Fruit fly (Drosophila melanogaster): ENCODE data around the gene Cpr97Ea.

The Cpr97Ea gene

DNA sequence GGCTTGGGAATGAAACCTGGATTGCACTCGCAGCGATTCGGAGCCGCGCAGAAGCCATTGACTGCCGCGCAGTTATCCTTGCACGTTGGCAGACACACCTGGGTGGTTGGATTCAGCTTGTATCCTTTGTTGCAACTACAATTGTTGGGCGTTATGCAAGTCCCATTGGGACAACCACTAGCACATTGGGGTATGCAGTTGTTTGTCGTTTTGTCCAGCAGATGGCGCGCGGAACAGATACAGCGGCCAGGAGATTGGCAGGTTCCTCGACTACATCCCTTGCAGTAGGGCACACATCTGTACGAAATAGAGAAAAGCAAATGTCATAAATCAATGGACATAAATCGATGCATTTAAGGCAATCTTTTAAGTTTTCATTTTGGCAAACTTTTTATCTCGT, 11.1 kb upstream of the Cpr97Ea start:
- TF ChIP-seq lola (GFP tag; optimal IDR thresholded peaks at IDR 0.05) (no peak), pan (optimal IDR thresholded peaks at IDR 0.05) (no peak), Hr83 (GFP tag; optimal IDR thresholded peaks at IDR 0.05; ENCODE audit: poor library complexity, severe bottlenecking) (no peak), fru (GFP tag; optimal IDR thresholded peaks at IDR 0.05) (no peak), ey (GFP tag; optimal IDR thresholded peaks at IDR 0.05) (no peak), dl (GFP tag; optimal IDR thresholded peaks at IDR 0.05; ENCODE audit: insufficient read depth in 1 of 2, partially characterized antibody in 2 of 2) (no peak), woc (GFP tag; optimal IDR thresholded peaks at IDR 0.05) (no peak), dsf (GFP tag; optimal IDR thresholded peaks at IDR 0.05; ENCODE audit: borderline replicate concordance) (no peak), dmrt93B (GFP tag; optimal IDR thresholded peaks at IDR 0.05) (no peak), N (GFP tag; optimal IDR thresholded peaks at IDR 0.05) (no peak), CrebA (GFP tag; optimal IDR thresholded peaks at IDR 0.05; ENCODE audit: borderline replicate concordance) (no peak), Sp1 (GFP tag; optimal IDR thresholded peaks at IDR 0.05) (no peak), Abd-B (GFP tag; optimal IDR thresholded peaks at IDR 0.05) (no peak), sage (GFP tag; optimal IDR thresholded peaks at IDR 0.05) (no peak)

DNA sequence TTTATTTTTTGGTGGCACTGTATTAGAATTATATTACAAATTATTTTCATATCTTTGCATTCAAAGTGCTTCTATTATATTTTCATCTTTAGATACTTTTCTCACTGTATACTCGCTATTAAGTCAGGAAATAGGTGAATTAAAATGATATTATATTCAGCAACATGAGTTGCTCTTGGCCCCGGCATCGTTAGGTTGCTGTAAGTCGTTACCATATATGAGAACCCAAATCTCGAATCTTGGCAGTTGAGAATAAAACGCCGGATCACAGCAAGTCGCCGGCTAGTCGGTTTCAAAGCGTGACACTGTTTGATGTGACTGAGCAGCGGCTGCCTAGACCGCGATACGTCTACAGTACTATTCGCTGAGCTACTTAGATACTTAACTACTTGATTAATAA, 6.7 kb upstream of the Cpr97Ea start, which contains the start of gene CG14259:
Gene CG14259, plus strand, starts transcription at position 301 of the 400 bp plus-strand sequence.
- no peak for TF ChIP-seq Myc (optimal IDR thresholded peaks at IDR 0.05)
- no peak for TF ChIP-seq Jra (GFP tag; optimal IDR thresholded peaks at IDR 0.05)
- no peak for TF ChIP-seq Hr83 (GFP tag; optimal IDR thresholded peaks at IDR 0.05; ENCODE audit: poor library complexity, severe bottlenecking)
- TF ChIP-seq CG32264 (GFP tag; optimal IDR thresholded peaks at IDR 0.05), result no peak
- TF ChIP-seq HLH106 (tag; optimal IDR thresholded peaks at IDR 0.05), result no peak
- TF ChIP-seq usp (GFP tag; optimal IDR thresholded peaks at IDR 0.05), result no peak
- no peak for TF ChIP-seq ey (GFP tag; optimal IDR thresholded peaks at IDR 0.05)
- TF ChIP-seq CG9705 (GFP tag; optimal IDR thresholded peaks at IDR 0.05), result no peak
- TF ChIP-seq GATAd (GFP tag; optimal IDR thresholded peaks at IDR 0.05), result no peak
- no peak for TF ChIP-seq tai (GFP tag; optimal IDR thresholded peaks at IDR 0.05)
- no peak for TF ChIP-seq h (GFP tag; optimal IDR thresholded peaks at IDR 0.05)
- TF ChIP-seq N (GFP tag; optimal IDR thresholded peaks at IDR 0.05), result no peak

DNA sequence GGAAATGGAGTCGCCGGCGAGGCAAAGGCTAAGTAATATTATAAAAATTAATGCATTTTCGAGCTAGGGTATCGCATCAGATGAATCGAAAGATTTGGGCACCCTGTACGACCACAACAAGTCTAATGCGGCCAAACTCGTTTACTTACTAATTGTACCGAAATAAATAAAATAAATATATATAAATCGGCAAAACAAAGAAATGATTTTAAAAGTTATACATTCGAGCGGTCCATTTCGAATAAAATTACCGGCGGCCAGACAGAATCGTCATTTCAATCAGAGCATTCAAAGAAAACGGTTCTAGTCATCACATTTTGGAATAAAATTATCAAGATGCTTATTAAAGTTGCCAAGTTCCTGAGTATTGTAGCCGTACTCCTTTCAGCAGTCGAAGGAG, 5.3 kb upstream of the Cpr97Ea start, which contains the start of gene CG14258:
Gene CG14258, plus strand, starts transcription at position 301 of the 400 bp plus-strand sequence.
- TF ChIP-seq Jra (GFP tag; optimal IDR thresholded peaks at IDR 0.05) (no peak), dmrt93B (GFP tag; optimal IDR thresholded peaks at IDR 0.05) (no peak), psq (GFP tag; optimal IDR thresholded peaks at IDR 0.05) (no peak), ey (GFP tag; optimal IDR thresholded peaks at IDR 0.05) (no peak), pan (optimal IDR thresholded peaks at IDR 0.05) (no peak), h (GFP tag; optimal IDR thresholded peaks at IDR 0.05) (no peak), tai (GFP tag; optimal IDR thresholded peaks at IDR 0.05) (no peak), dl (GFP tag; optimal IDR thresholded peaks at IDR 0.05; ENCODE audit: insufficient read depth in 1 of 2, partially characterized antibody in 2 of 2) (no peak), N (GFP tag; optimal IDR thresholded peaks at IDR 0.05) (no peak), dsf (GFP tag; optimal IDR thresholded peaks at IDR 0.05; ENCODE audit: borderline replicate concordance) (no peak), OdsH (GFP tag; optimal IDR thresholded peaks at IDR 0.05) (no peak)

DNA sequence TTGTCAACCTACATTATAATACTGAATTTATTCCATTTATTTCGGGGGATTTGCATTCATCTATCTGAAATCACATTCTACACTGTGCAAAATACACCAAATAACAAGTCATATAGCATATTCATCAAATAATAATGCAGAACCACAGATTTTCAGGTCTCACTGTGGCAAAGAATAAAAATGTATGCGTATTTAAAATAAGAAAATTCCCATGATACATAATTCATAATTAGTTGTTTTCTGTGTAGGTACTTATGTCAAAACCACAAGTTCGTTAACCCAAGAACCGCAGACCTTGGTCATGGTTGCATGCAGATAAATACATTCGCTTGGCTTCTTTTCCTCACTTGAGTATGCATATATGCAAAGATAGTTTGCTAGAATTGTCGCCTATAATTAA, 4.7 kb upstream of the Cpr97Ea start:
- TF ChIP-seq dmrt93B (GFP tag; optimal IDR thresholded peaks at IDR 0.05), result peak; percentile 11
- peak; percentile 69 for TF ChIP-seq tai (GFP tag; optimal IDR thresholded peaks at IDR 0.05)
- TF ChIP-seq Sp1 (GFP tag; optimal IDR thresholded peaks at IDR 0.05), result peak; percentile 48
- no peak for TF ChIP-seq Hr78 (GFP tag; optimal IDR thresholded peaks at IDR 0.05)
- no peak for TF ChIP-seq Rel (GFP tag; optimal IDR thresholded peaks at IDR 0.05)
- peak; percentile 85 for TF ChIP-seq Rel (tag; optimal IDR thresholded peaks at IDR 0.05)
- peak; percentile 68 for TF ChIP-seq br (GFP tag; optimal IDR thresholded peaks at IDR 0.05)
- peak; percentile 17 for TF ChIP-seq GATAd (GFP tag; optimal IDR thresholded peaks at IDR 0.05)
- peak; percentile 57 for TF ChIP-seq fru (GFP tag; optimal IDR thresholded peaks at IDR 0.05)
- TF ChIP-seq OdsH (GFP tag; optimal IDR thresholded peaks at IDR 0.05), result peak; percentile 57
- peak; percentile 65 for TF ChIP-seq HLH106 (tag; optimal IDR thresholded peaks at IDR 0.05)
- TF ChIP-seq foxo (GFP tag; optimal IDR thresholded peaks at IDR 0.05), result peak in 1 of 2 experiments; percentile 68
- TF ChIP-seq dl (GFP tag; optimal IDR thresholded peaks at IDR 0.05; ENCODE audit: insufficient read depth in 1 of 2, partially characterized antibody in 2 of 2), result no peak
- peak; percentile 16 for TF ChIP-seq woc (GFP tag; optimal IDR thresholded peaks at IDR 0.05)
- TF ChIP-seq lola (GFP tag; optimal IDR thresholded peaks at IDR 0.05), result no peak
- no peak for TF ChIP-seq CG32264 (GFP tag; optimal IDR thresholded peaks at IDR 0.05)
- no peak for TF ChIP-seq usp (GFP tag; optimal IDR thresholded peaks at IDR 0.05)
- TF ChIP-seq h (GFP tag; optimal IDR thresholded peaks at IDR 0.05), result peak; percentile 74
- TF ChIP-seq rgr (GFP tag; optimal IDR thresholded peaks at IDR 0.05), result peak; percentile 71
- TF ChIP-seq CrebA (GFP tag; optimal IDR thresholded peaks at IDR 0.05; ENCODE audit: borderline replicate concordance), result no peak
- TF ChIP-seq ey (GFP tag; optimal IDR thresholded peaks at IDR 0.05), result peak; percentile 75
- TF ChIP-seq Hnf4 (GFP tag; optimal IDR thresholded peaks at IDR 0.05), result peak; percentile 78
- peak; percentile 51 for TF ChIP-seq psq (GFP tag; optimal IDR thresholded peaks at IDR 0.05)
- TF ChIP-seq brk (GFP tag; optimal IDR thresholded peaks at IDR 0.05), result no peak

Data from whole organism, wandering third instar larva.